Worm (Caenorhabditis elegans) whole organism, L2 larva: Measurements from ENCODE around the gene pfd-5.

Source experiments
- ZK546.5 ChIP-seq: sonication (generic microtip); optimal IDR thresholded peaks from 2 replicates; lab custom pipeline; 2017; ENCODE audit warnings: missing biosample characterization, missing genetic modification characterization
- blmp-1 ChIP-seq: sonication (generic microtip); optimal IDR thresholded peaks from 2 replicates; lab custom pipeline; 2017; ENCODE audit warnings: missing genetic modification characterization, mild to moderate bottlenecking, missing compliant biosample characterization, antibody characterized with exemption, moderate library complexity; ENCODE audit not compliant: insufficient read depth
- ceh-82 ChIP-seq: fragments of 150-350 bp; optimal IDR thresholded peaks from 2 replicates; lab custom pipeline; 2014; ENCODE audit warnings: missing biosample characterization, missing genetic modification characterization
- fos-1 ChIP-seq: fragments of 150-350 bp; optimal IDR thresholded peaks from 2 replicates; lab custom pipeline; 2014; ENCODE audit warnings: missing biosample characterization, missing genetic modification characterization
- lin-11 ChIP-seq: fragments of 150-350 bp; sonication (generic microtip); optimal IDR thresholded peaks from 2 replicates; lab custom pipeline; 2014; ENCODE audit warnings: missing biosample characterization, missing genetic modification characterization, inconsistent platforms, mixed read lengths
- mbf-1 ChIP-seq: sonication (generic microtip); optimal IDR thresholded peaks from 2 replicates; lab custom pipeline; 2017; ENCODE audit warnings: missing biosample characterization, missing genetic modification characterization
- nhr-10 ChIP-seq: sonication (generic microtip); optimal IDR thresholded peaks from 2 replicates; lab custom pipeline; 2017; ENCODE audit warnings: missing biosample characterization, missing genetic modification characterization
- nhr-237 ChIP-seq: fragments of 150-350 bp; optimal IDR thresholded peaks from 2 replicates; lab custom pipeline; 2014; ENCODE audit warnings: missing biosample characterization, missing genetic modification characterization
- nhr-25 ChIP-seq: fragments of 150-350 bp; sonication (generic microtip); optimal IDR thresholded peaks from 3 replicates; lab custom pipeline; 2014; ENCODE audit warnings: missing biosample characterization, missing genetic modification characterization
- nhr-77 ChIP-seq: fragments of 150-350 bp; optimal IDR thresholded peaks from 2 replicates; lab custom pipeline; 2014; ENCODE audit warnings: missing biosample characterization, missing genetic modification characterization
- peb-1 ChIP-seq: fragments of 150-350 bp; optimal IDR thresholded peaks from 2 replicates; lab custom pipeline; 2014; ENCODE audit warnings: missing biosample characterization, missing genetic modification characterization
- unc-39 ChIP-seq: fragments of 150-350 bp; optimal IDR thresholded peaks from 2 replicates; lab custom pipeline; 2014; ENCODE audit warnings: missing biosample characterization, missing genetic modification characterization
- zag-1 ChIP-seq: fragments of 150-350 bp; optimal IDR thresholded peaks from 2 replicates; lab custom pipeline; 2014; ENCODE audit warnings: missing biosample characterization, missing genetic modification characterization
- ztf-11 ChIP-seq: sonication (generic microtip); optimal IDR thresholded peaks from 2 replicates; lab custom pipeline; 2017; ENCODE audit warnings: missing biosample characterization, missing genetic modification characterization

DNA sequence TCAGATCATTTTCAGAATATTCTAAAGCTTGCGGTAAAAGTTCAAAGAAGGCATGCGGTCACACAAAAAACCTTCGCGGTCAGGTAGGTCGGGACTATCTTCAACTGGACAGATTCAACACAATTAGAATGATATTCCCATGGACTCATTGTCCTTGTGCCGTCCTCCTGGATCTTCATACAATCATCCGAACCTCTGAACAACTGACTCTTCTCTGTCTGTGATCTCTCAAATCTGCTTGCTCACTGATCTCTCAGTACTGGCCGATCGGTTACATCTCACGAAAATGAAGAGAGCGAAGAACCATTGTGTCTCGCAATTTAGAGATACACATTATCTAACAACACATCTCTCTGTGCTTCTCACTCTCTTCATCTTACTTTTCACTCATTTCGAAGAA lies 16.8 kb upstream of the pfd-5 start:
- TF ChIP-seq fos-1 (tag; lab: Kevin White, UChicago) = no peak
- no peak for TF ChIP-seq zag-1 (tag; lab: Kevin White, UChicago)
- no peak for TF ChIP-seq lin-11 (tag; lab: Kevin White, UChicago)
- no peak for TF ChIP-seq ceh-82 (tag; lab: Kevin White, UChicago)
- TF ChIP-seq ztf-11 (tag; lab: Kevin White, UChicago) = no peak
- TF ChIP-seq ZK546.5 (tag; lab: Kevin White, UChicago) = no peak
- no peak for TF ChIP-seq unc-39 (tag; lab: Kevin White, UChicago)
- no peak for TF ChIP-seq nhr-25 (tag; lab: Kevin White, UChicago)
- TF ChIP-seq blmp-1 (tag; lab: Kevin White, UChicago) = no peak
- no peak for TF ChIP-seq peb-1
- TF ChIP-seq nhr-77 (tag; lab: Kevin White, UChicago) = no peak
- no peak for TF ChIP-seq nhr-237 (tag; lab: Kevin White, UChicago)
- TF ChIP-seq mbf-1 = no peak
- TF ChIP-seq nhr-10 (tag; lab: Kevin White, UChicago) = no peak
